Fruit fly (Drosophila melanogaster): ENCODE measurements around the gene Nepl11.
A peak's percentile ranks its signal among the peaks of the same experiment; 100 is the strongest.

The Nepl11 gene

DNA sequence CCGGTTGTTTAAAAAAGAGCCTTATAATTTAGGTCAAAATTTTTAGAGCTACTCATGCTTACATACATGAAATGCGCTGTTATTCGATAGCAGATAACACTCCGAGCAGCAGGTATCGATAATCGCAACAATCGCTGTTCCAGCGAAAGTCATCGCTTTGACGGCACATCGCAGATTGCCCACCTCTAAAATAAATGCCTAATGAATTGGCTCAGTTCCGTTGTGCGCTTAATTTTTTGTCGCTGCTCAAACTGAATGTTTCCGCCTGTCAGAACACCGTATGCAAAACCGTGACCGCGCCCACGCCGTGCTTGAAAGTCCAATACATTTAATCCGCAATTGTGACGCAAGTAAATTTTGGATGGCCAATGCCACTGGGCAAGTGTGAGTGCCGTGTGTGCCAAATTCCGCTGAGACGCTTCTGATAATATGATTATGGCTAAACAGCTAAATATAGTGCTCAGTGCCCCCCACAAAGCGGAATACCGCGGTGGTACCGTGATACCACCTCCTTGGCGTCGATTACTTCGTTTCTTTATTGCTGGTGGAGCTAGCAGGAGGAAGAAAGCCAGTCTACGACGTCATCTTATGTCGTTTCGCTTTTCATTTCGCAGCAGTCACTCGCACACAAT is 25.0 kb upstream of the Nepl11 start, which contains the start of gene CG9795 (continued):
- TF ChIP-seq bigmax (GFP tag; optimal IDR thresholded peaks at IDR 0.05) (no peak), H2.0 (GFP tag; IDR thresholded peaks at IDR 0.05) (peak; percentile 12; the same call in 1 of the 2 replicates), zen (tag; optimal IDR thresholded peaks at IDR 0.05) (peak; percentile 42), jumu (GFP tag; optimal IDR thresholded peaks at IDR 0.05) (peak; percentile 61), B-H1 (GFP tag; IDR thresholded peaks at IDR 0.05) (no peak), z (GFP tag; IDR thresholded peaks at IDR 0.05) (no peak), prd (optimal IDR thresholded peaks at IDR 0.05) (no peak), prd (GFP tag; IDR thresholded peaks at IDR 0.05) (0 out of 3 replicates have a peak, but pooled peaks have one; percentile 29), BtbVII (GFP tag; optimal IDR thresholded peaks at IDR 0.05) (peak; percentile 8), CG11723 (GFP tag; optimal IDR thresholded peaks at IDR 0.05) (no peak), Asciz (GFP tag; optimal IDR thresholded peaks at IDR 0.05) (no peak), CG12299 (tag; optimal IDR thresholded peaks at IDR 0.05) (no peak), exex (tag; optimal IDR thresholded peaks at IDR 0.05) (no peak), fd102C (GFP tag; optimal IDR thresholded peaks at IDR 0.05) (no peak), toy (GFP tag; IDR thresholded peaks at IDR 0.05) (no peak), CG4404 (GFP tag; IDR thresholded peaks at IDR 0.05) (no peak), Max (GFP tag; optimal IDR thresholded peaks at IDR 0.05) (peak; percentile 18), CG11504 (tag; optimal IDR thresholded peaks at IDR 0.05) (no peak), CG10209 (GFP tag; optimal IDR thresholded peaks at IDR 0.05) (peak; percentile 10), CG5953 (GFP tag; IDR thresholded peaks at IDR 0.05) (no peak), YL-1 (GFP tag; optimal IDR thresholded peaks at IDR 0.05) (peak; percentile 69), CG7357 (GFP tag; IDR thresholded peaks at IDR 0.05) (no peak), pfk (GFP tag; optimal IDR thresholded peaks at IDR 0.05) (no peak), CG17829 (tag; optimal IDR thresholded peaks at IDR 0.05) (peak; percentile 30), CG14667 (GFP tag; IDR thresholded peaks at IDR 0.05) (no peak), esg (GFP tag; conservative IDR thresholded peaks at IDR 0.05) (no peak), mld (GFP tag; IDR thresholded peaks at IDR 0.05; ENCODE audit: partially characterized antibody) (peak; percentile 97), Neu2 (GFP tag; optimal IDR thresholded peaks at IDR 0.05; ENCODE audit: borderline replicate concordance) (no peak), btn (GFP tag; optimal IDR thresholded peaks at IDR 0.05) (peak; percentile 6), bbx (GFP tag; IDR thresholded peaks at IDR 0.05; ENCODE audit: partially characterized antibody) (peak; percentile 96), al (GFP tag; IDR thresholded peaks at IDR 0.05) (no peak), trh (GFP tag; optimal IDR thresholded peaks at IDR 0.05) (no peak), CG13296 (GFP tag; optimal IDR thresholded peaks at IDR 0.05) (peak; percentile 52), CG4282 (GFP tag; optimal IDR thresholded peaks at IDR 0.05) (peak; percentile 51), ken (GFP tag; IDR thresholded peaks at IDR 0.05) (no peak), Xbp1 (GFP tag; optimal IDR thresholded peaks at IDR 0.05) (peak; percentile 16), Deaf1 (tag; optimal IDR thresholded peaks at IDR 0.05) (no peak), pho (GFP tag; optimal IDR thresholded peaks at IDR 0.05) (no peak), pnt (GFP tag; optimal IDR thresholded peaks at IDR 0.05) (no peak), CG2116 (GFP tag; optimal IDR thresholded peaks at IDR 0.05) (peak; percentile 82), CG13775 (GFP tag; optimal IDR thresholded peaks at IDR 0.05) (no peak), CG6254 (GFP tag; optimal IDR thresholded peaks at IDR 0.05) (peak; percentile 1), sqz (GFP tag; optimal IDR thresholded peaks at IDR 0.05) (no peak), Kr (GFP tag; optimal IDR thresholded peaks at IDR 0.05) (no peak), CG18599 (GFP tag; optimal IDR thresholded peaks at IDR 0.05) (peak; percentile 49), lola (GFP tag; optimal IDR thresholded peaks at IDR 0.05) (no peak), CG11085 (GFP tag; IDR thresholded peaks at IDR 0.05) (no peak), CG7987 (GFP tag; optimal IDR thresholded peaks at IDR 0.05) (peak; percentile 51), CG9876 (GFP tag; optimal IDR thresholded peaks at IDR 0.05) (no peak), az2 (GFP tag; optimal IDR thresholded peaks at IDR 0.05) (peak; percentile 2)

Measured in whole organism, embryonic.